Fruit fly (Drosophila melanogaster): ENCODE results near the gene tin.

DNA sequence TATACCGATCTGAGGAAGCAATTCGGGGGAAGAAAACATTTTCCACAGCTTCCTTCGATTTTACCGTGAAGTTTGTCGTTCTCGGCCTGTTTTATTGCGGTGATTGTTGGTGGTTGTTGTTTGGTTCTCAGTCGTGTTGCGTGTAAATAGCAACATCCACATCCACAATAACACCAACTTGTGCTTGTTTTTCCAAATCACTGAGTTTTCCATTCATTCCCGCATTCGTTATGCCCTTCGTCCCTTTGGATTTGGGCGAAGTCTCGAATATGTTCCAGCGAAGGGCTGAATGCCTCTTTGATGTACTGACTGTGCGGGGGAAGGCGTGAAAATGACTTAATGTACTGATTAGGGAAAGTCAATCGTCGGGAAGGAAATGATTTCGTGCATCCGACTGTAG is 48.0 kb downstream of the tin start:
- TF ChIP-seq Smox (GFP tag; optimal IDR thresholded peaks at IDR 0.05) (no peak), esn (GFP tag; optimal IDR thresholded peaks at IDR 0.05) (no peak), CG8632 (GFP tag; optimal IDR thresholded peaks at IDR 0.05) (no peak), CG6854 (GFP tag; optimal IDR thresholded peaks at IDR 0.05) (no peak), OdsH (GFP tag; optimal IDR thresholded peaks at IDR 0.05) (no peak), Eip93F (GFP tag; optimal IDR thresholded peaks at IDR 0.05) (no peak), Eip75B (GFP tag; optimal IDR thresholded peaks at IDR 0.05) (no peak), svp (GFP tag) (no peak), Eip78C (GFP tag) (no peak), CG3032 (tag; optimal IDR thresholded peaks at IDR 0.05) (no peak), Sox15 (GFP tag; optimal IDR thresholded peaks at IDR 0.05) (no peak), cyc (GFP tag; optimal IDR thresholded peaks at IDR 0.05) (no peak), eg (GFP tag; IDR thresholded peaks at IDR 0.05) (no peak)
